Fruit fly (Drosophila melanogaster): Measurements from ENCODE around the gene Catsup.
A peak's percentile ranks its signal among the peaks of the same experiment; 100 is the strongest.

DNA sequence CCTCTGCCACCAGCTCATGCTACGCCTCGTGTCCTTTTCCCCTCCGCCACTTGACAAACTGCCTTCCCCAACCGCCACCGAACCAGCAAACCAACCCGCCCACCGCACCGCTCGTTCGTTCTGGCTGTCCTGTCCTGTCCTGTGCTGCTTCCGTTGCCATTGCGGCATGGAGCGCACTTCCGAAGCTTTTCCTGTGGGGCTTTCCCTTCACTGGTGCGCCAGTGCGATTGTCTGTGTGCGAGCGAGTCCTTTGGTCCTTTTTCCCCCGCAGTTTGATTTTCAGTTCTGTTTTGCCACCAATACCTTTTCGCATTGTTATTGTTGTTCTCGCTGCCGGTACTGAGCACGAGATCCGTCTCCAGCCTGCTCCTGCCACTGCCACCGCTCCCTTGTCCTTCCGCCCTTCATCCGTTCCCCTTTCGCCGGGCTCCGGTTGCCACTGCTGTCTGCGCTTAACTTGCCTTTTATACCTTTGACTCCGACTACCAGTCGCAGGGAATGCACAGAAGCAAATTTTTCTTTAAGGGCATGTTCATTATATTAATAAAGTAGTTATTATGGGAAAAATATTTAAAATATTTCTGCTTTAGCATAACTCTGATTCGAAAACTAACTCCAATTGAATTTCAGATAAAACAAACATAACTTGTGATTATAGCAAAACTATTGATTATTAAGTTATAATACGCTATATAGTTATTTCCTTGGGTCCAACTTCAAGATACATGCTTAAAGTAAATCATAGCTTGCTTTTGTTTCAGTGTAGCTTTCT is 17.5 kb upstream of the Catsup start:
- TF ChIP-seq Dfd (GFP tag; optimal IDR thresholded peaks at IDR 0.05) (no peak), rgr (GFP tag; optimal IDR thresholded peaks at IDR 0.05) (peak; percentile 52), Vsx2 (GFP tag; optimal IDR thresholded peaks at IDR 0.05; ENCODE audit: partially characterized antibody) (no peak), Dif (GFP tag; optimal IDR thresholded peaks at IDR 0.05; ENCODE audit: partially characterized antibody) (no peak), pan (optimal IDR thresholded peaks at IDR 0.05) (no peak), sv (GFP tag; optimal IDR thresholded peaks at IDR 0.05) (peak; percentile 9), h (GFP tag; optimal IDR thresholded peaks at IDR 0.05) (peak; percentile 60), psq (GFP tag; optimal IDR thresholded peaks at IDR 0.05) (peak; percentile 56), Hnf4 (GFP tag; optimal IDR thresholded peaks at IDR 0.05) (no peak), OdsH (GFP tag; optimal IDR thresholded peaks at IDR 0.05) (peak; percentile 41), foxo (GFP tag; optimal IDR thresholded peaks at IDR 0.05) (peak in 1 of 2 experiments; percentile 69), Hr78 (GFP tag; optimal IDR thresholded peaks at IDR 0.05) (no peak), Abd-B (GFP tag; optimal IDR thresholded peaks at IDR 0.05) (no peak)
